Worm (Caenorhabditis elegans): ENCODE measurements around the gene sucl-1.
A peak's percentile ranks its signal among the peaks of the same experiment; 100 is the strongest.

sucl-1 gene

ce11 chrX:14776312-14776711 lies 22.5 kb downstream of the sucl-1 start:
- peak in 1 of 2 experiments; percentile 15 for TF ChIP-seq unc-62 (GFP tag; optimal IDR thresholded peaks at IDR 0.05 in 1 of 2)
- no peak for TF ChIP-seq unc-62 (tag; optimal IDR thresholded peaks at IDR 0.05)
- TF ChIP-seq mdt-29 (GFP tag; IDR thresholded peaks at IDR 0.05), result no peak
- TF ChIP-seq vab-7 (GFP tag; IDR thresholded peaks at IDR 0.05), result peak; percentile 41; the same call in 1 of the 2 replicates
- no peak for TF ChIP-seq fos-1 (tag; optimal IDR thresholded peaks at IDR 0.05)
- TF ChIP-seq Y48G9A.11 (GFP tag; IDR thresholded peaks at IDR 0.05), result no peak
- peak; percentile 54; the same call in 1 of the 2 replicates for TF ChIP-seq set-16 (GFP tag; IDR thresholded peaks at IDR 0.05)
- peak; percentile 39; the same call in 1 of the 2 replicates for TF ChIP-seq ceh-20 (GFP tag; IDR thresholded peaks at IDR 0.05)
- 0 out of 2 replicates have a peak, but pooled peaks have one; percentile 13 for TF ChIP-seq ctbp-1 (GFP tag; IDR thresholded peaks at IDR 0.05)
- TF ChIP-seq egl-43 (GFP tag; IDR thresholded peaks at IDR 0.05), result 0 out of 2 replicates have a peak, but pooled peaks have one; percentile 15

ce11 chrX:14778112-14778511 lies 24.3 kb downstream of the sucl-1 start:
- TF ChIP-seq mdl-1 (tag; optimal IDR thresholded peaks at IDR 0.05), result no peak
- TF ChIP-seq hif-1 (tag; optimal IDR thresholded peaks at IDR 0.05), result no peak
- no peak for TF ChIP-seq mep-1 (tag; optimal IDR thresholded peaks at IDR 0.05)
- no peak for TF ChIP-seq daf-19 (GFP tag; conservative IDR thresholded peaks at IDR 0.05)

- TF ChIP-seq dmd-6 (GFP tag; IDR thresholded peaks at IDR 0.05), result peak; percentile 77
- no peak for TF ChIP-seq F37D6.2 (tag; optimal IDR thresholded peaks at IDR 0.05)
- no peak for TF ChIP-seq ceh-28 (tag; optimal IDR thresholded peaks at IDR 0.05)
- TF ChIP-seq nhr-25 (tag; optimal IDR thresholded peaks at IDR 0.05; ENCODE audit: borderline replicate concordance, insufficient read depth), result no peak
- no peak for TF ChIP-seq dmd-8 (GFP tag; IDR thresholded peaks at IDR 0.05)
- TF ChIP-seq mxl-3 (GFP tag; optimal IDR thresholded peaks at IDR 0.05), result peak; percentile 25
- TF ChIP-seq nhr-28 (tag; optimal IDR thresholded peaks at IDR 0.05), result peak; percentile 34
- peak; percentile 22 for TF ChIP-seq hlh-11 (tag; optimal IDR thresholded peaks at IDR 0.05)
- peak; percentile 30 for TF ChIP-seq hlh-30 (tag; optimal IDR thresholded peaks at IDR 0.05; ENCODE audit: insufficient read depth)
- TF ChIP-seq cey-2 (tag; optimal IDR thresholded peaks at IDR 0.05; ENCODE audit: borderline replicate concordance, insufficient read depth), result no peak
- no peak for TF ChIP-seq ceh-62 (tag; optimal IDR thresholded peaks at IDR 0.05)
- TF ChIP-seq duxl-1 (tag; optimal IDR thresholded peaks at IDR 0.05; ENCODE audit: poor library complexity), result no peak
- TF ChIP-seq lin-13 (GFP tag; optimal IDR thresholded peaks at IDR 0.05), result no peak
- no peak for TF ChIP-seq dve-1 (tag; optimal IDR thresholded peaks at IDR 0.05; ENCODE audit: insufficient read depth)
- no peak for TF ChIP-seq nhr-10 (tag; optimal IDR thresholded peaks at IDR 0.05)
- TF ChIP-seq unc-62 (GFP tag; optimal IDR thresholded peaks at IDR 0.05 in 1 of 2), result peak in 1 of 2 experiments; percentile 89
- no peak for TF ChIP-seq unc-62 (tag; optimal IDR thresholded peaks at IDR 0.05)
- peak in 1 of 2 experiments; percentile 33 for TF ChIP-seq mdl-1 (tag; optimal IDR thresholded peaks at IDR 0.05)
- no peak for TF ChIP-seq F26F4.8 (GFP tag; conservative IDR thresholded peaks at IDR 0.05)
- no peak for TF ChIP-seq lir-3 (tag; optimal IDR thresholded peaks at IDR 0.05)
- peak; percentile 83; the same call in 1 of the 2 replicates for TF ChIP-seq ceh-20 (GFP tag; IDR thresholded peaks at IDR 0.05)
Measured at ce11 chrX:14780176-14780575, 26.4 kb downstream of the sucl-1 start.

ce11 chrX:14783434-14784142 lies 29.8 kb downstream of the sucl-1 start:
- TF ChIP-seq unc-39 (tag; optimal IDR thresholded peaks at IDR 0.05) (no peak), dmd-9 (GFP tag; IDR thresholded peaks at IDR 0.05) (no peak), lin-15B (tag; optimal IDR thresholded peaks at IDR 0.05) (no peak), zip-11 (GFP tag; IDR thresholded peaks at IDR 0.05) (no peak), lsy-2 (tag; optimal IDR thresholded peaks at IDR 0.05) (no peak), nhr-111 (GFP tag; optimal IDR thresholded peaks at IDR 0.05) (no peak), saeg-2 (GFP tag; IDR thresholded peaks at IDR 0.05) (0 out of 2 replicates have a peak, but pooled peaks have one; percentile 16), nhr-41 (GFP tag; IDR thresholded peaks at IDR 0.05) (no peak), ces-1 (GFP tag; optimal IDR thresholded peaks at IDR 0.05) (no peak), T26A8.4 (GFP tag; IDR thresholded peaks at IDR 0.05) (0 out of 2 replicates have a peak, but pooled peaks have one; percentile 11), nhr-76 (tag; optimal IDR thresholded peaks at IDR 0.05) (no peak), pha-4 (GFP tag; IDR thresholded peaks at IDR 0.05) (0 out of 2 replicates have a peak, but pooled peaks have one; percentile 39), pha-4 (tag; optimal IDR thresholded peaks at IDR 0.05) (no peak), dmd-6 (GFP tag; IDR thresholded peaks at IDR 0.05) (peak; percentile 95), hmg-1.1 (GFP tag; IDR thresholded peaks at IDR 0.05) (no peak)
